Worm (Caenorhabditis elegans): ENCODE measurements around the gene srw-134.

Gene srw-134

ce11 chrV:4080546-4080945, 31.9 kb downstream of the srw-134 start:
- no peak for TF ChIP-seq aptf-2 (GFP tag; conservative IDR thresholded peaks at IDR 0.05)
- no peak for TF ChIP-seq F22D6.2 (tag; optimal IDR thresholded peaks at IDR 0.05)
- TF ChIP-seq lin-26 (GFP tag; IDR thresholded peaks at IDR 0.05), result no peak
- TF ChIP-seq nhr-120 (GFP tag; IDR thresholded peaks at IDR 0.05), result no peak
- TF ChIP-seq repo-1 (tag; optimal IDR thresholded peaks at IDR 0.05), result no peak
- no peak for TF ChIP-seq let-526 (GFP tag; IDR thresholded peaks at IDR 0.05)
- TF ChIP-seq atf-7 (tag; optimal IDR thresholded peaks at IDR 0.05), result no peak
- no peak for TF ChIP-seq F57C9.4 (tag; optimal IDR thresholded peaks at IDR 0.05)
- TF ChIP-seq lir-1 (GFP tag; conservative IDR thresholded peaks at IDR 0.05), result no peak
- no peak for TF ChIP-seq aptf-3 (GFP tag; IDR thresholded peaks at IDR 0.05)
- TF ChIP-seq lin-35 (GFP tag; optimal IDR thresholded peaks at IDR 0.05), result no peak
- TF ChIP-seq K11D2.4 (GFP tag; IDR thresholded peaks at IDR 0.05), result no peak
- TF ChIP-seq ceh-58 (GFP tag; IDR thresholded peaks at IDR 0.05), result no peak
- TF ChIP-seq Y56A3A.18 (GFP tag; IDR thresholded peaks at IDR 0.05), result no peak
- TF ChIP-seq ztf-22 (GFP tag; optimal IDR thresholded peaks at IDR 0.05), result no peak
- no peak for TF ChIP-seq sptf-2 (GFP tag; optimal IDR thresholded peaks at IDR 0.05)
- no peak for TF ChIP-seq nfyb-1 (GFP tag; IDR thresholded peaks at IDR 0.05)
- no peak for TF ChIP-seq ZK185.1 (tag; optimal IDR thresholded peaks at IDR 0.05; ENCODE audit: poor library complexity, severe bottlenecking)
- no peak for TF ChIP-seq tbx-9 (tag; optimal IDR thresholded peaks at IDR 0.05; ENCODE audit: borderline replicate concordance)

- TF ChIP-seq dpff-1 (tag; optimal IDR thresholded peaks at IDR 0.05) (no peak), nhr-90 (tag; optimal IDR thresholded peaks at IDR 0.05) (no peak), lsy-27 (tag; optimal IDR thresholded peaks at IDR 0.05; ENCODE audit: borderline replicate concordance, insufficient read depth) (no peak), ets-4 (GFP tag; optimal IDR thresholded peaks at IDR 0.05) (no peak), aptf-2 (GFP tag; conservative IDR thresholded peaks at IDR 0.05) (no peak), rpc-1 (optimal IDR thresholded peaks at IDR 0.05) (no peak), rpc-1 (tag; optimal IDR thresholded peaks at IDR 0.05) (no peak), somi-1 (GFP tag; optimal IDR thresholded peaks at IDR 0.05) (no peak)
Observed at ce11 chrV:4073455-4073854, 39.0 kb downstream of the srw-134 start, which contains the start of gene otpl-2. otpl-2 (plus strand) TSS chrV:4073755.

- peak; percentile 82 for TF ChIP-seq mcd-1 (GFP tag; IDR thresholded peaks at IDR 0.05)
Observed at ce11 chrV:4067876-4068275, 44.5 kb downstream of the srw-134 start.

- TF ChIP-seq mcd-1 (GFP tag; IDR thresholded peaks at IDR 0.05), result peak; percentile 59
- TF ChIP-seq hmg-1.2 (GFP tag; IDR thresholded peaks at IDR 0.05), result peak; percentile 36; the same call in 1 of the 2 replicates
Observed at ce11 chrV:4066143-4066542, 46.3 kb downstream of the srw-134 start.

- peak; percentile 54 for TF ChIP-seq hsf-1 (GFP tag; IDR thresholded peaks at IDR 0.05)
- TF ChIP-seq B0019.2 (GFP tag; conservative IDR thresholded peaks at IDR 0.05), result 0 out of 2 replicates have a peak, but pooled peaks have one; percentile 19
- peak; percentile 66; the same call in 1 of the 2 replicates for TF ChIP-seq ekl-4 (GFP tag; IDR thresholded peaks at IDR 0.05)
- peak; percentile 63; the same call in 1 of the 2 replicates for TF ChIP-seq rcor-1 (GFP tag; IDR thresholded peaks at IDR 0.05)
- TF ChIP-seq attf-5 (GFP tag; optimal IDR thresholded peaks at IDR 0.05), result peak; percentile 6
- TF ChIP-seq Y67H2A.10 (GFP tag; conservative IDR thresholded peaks at IDR 0.05), result 0 out of 2 replicates have a peak, but pooled peaks have one; percentile 30
- TF ChIP-seq egl-18 (GFP tag; IDR thresholded peaks at IDR 0.05), result 0 out of 2 replicates have a peak, but pooled peaks have one; percentile 59
- TF ChIP-seq lin-54 (GFP tag; optimal IDR thresholded peaks at IDR 0.05), result peak; percentile 57
- TF ChIP-seq lir-1 (GFP tag; conservative IDR thresholded peaks at IDR 0.05), result peak; percentile 35; the same call in 1 of the 2 replicates
- peak; percentile 36 for TF ChIP-seq lsl-1 (GFP tag; optimal IDR thresholded peaks at IDR 0.05)
- TF ChIP-seq madf-6 (GFP tag; IDR thresholded peaks at IDR 0.05), result peak; percentile 66
- peak; percentile 91 for TF ChIP-seq hmg-1.2 (GFP tag; IDR thresholded peaks at IDR 0.05)
- TF ChIP-seq C06A6.2 (GFP tag; conservative IDR thresholded peaks at IDR 0.05), result peak; percentile 67
- TF ChIP-seq hmg-20 (GFP tag; IDR thresholded peaks at IDR 0.05), result 0 out of 2 replicates have a peak, but pooled peaks have one; percentile 16
- peak; percentile 77 for TF ChIP-seq ceh-100 (GFP tag; IDR thresholded peaks at IDR 0.05)
- peak; percentile 72; the same call in 1 of the 2 replicates for TF ChIP-seq D2030.7 (GFP tag; IDR thresholded peaks at IDR 0.05)
- TF ChIP-seq F33H1.4 (GFP tag; IDR thresholded peaks at IDR 0.05), result peak; percentile 60
Observed at ce11 chrV:4063559-4064164, 48.8 kb downstream of the srw-134 start.
